Fruit fly (Drosophila melanogaster) whole organism, wandering third instar larva: ENCODE measurements around the gene t-Grip84.

Source experiments
- Abd-B ChIP-seq: fragments of >200 bp; optimal IDR thresholded peaks from 2 replicates; lab custom pipeline; 2017; ENCODE audit warnings: missing biosample characterization, missing genetic modification characterization
- CG32264 ChIP-seq: fragments of 200-800 bp; sonication (Bioruptor generic); optimal IDR thresholded peaks from 2 replicates; lab custom pipeline; 2016; ENCODE audit warnings: missing biosample characterization, missing genetic modification characterization
- CG9705 ChIP-seq: fragments of 200-800 bp; sonication (Bioruptor generic); optimal IDR thresholded peaks from 2 replicates; lab custom pipeline; 2018; ENCODE audit warnings: missing biosample characterization, mild to moderate bottlenecking, missing genetic modification characterization
- GATAd ChIP-seq: sonication (Bioruptor generic); optimal IDR thresholded peaks from 2 replicates; lab custom pipeline; 2016; ENCODE audit warnings: missing biosample characterization, missing genetic modification characterization
- HLH106 ChIP-seq: fragments of 200-800 bp; optimal IDR thresholded peaks from 3 replicates; lab custom pipeline; 2019; ENCODE audit warnings: missing biosample characterization, mild to moderate bottlenecking, missing genetic modification characterization, moderate library complexity
- Hnf4 ChIP-seq: fragments of 200-800 bp; sonication (Bioruptor generic); optimal IDR thresholded peaks from 2 replicates; lab custom pipeline; 2016; ENCODE audit warnings: missing biosample characterization, mild to moderate bottlenecking, missing genetic modification characterization
- Hr78 ChIP-seq: fragments of >200 bp; optimal IDR thresholded peaks from 2 replicates; lab custom pipeline; 2017; ENCODE audit warnings: missing biosample characterization, missing genetic modification characterization
- Hr83 ChIP-seq: fragments of 200-300 bp; sonication (Bioruptor generic); optimal IDR thresholded peaks from 2 replicates; lab custom pipeline; 2016; ENCODE audit warnings: missing biosample characterization, mild to moderate bottlenecking, missing genetic modification characterization, moderate library complexity; ENCODE audit not compliant: poor library complexity, severe bottlenecking
- Mio ChIP-seq: sonication (Bioruptor generic); optimal IDR thresholded peaks from 2 replicates; lab custom pipeline; 2016; ENCODE audit warnings: missing biosample characterization, missing genetic modification characterization
- Myc ChIP-seq: fragments of >200 bp; optimal IDR thresholded peaks from 2 replicates; lab custom pipeline; 2017
- OdsH ChIP-seq: fragments of 200-800 bp; sonication (Bioruptor generic); optimal IDR thresholded peaks from 2 replicates; lab custom pipeline; 2016; ENCODE audit warnings: missing biosample characterization, mild to moderate bottlenecking, missing genetic modification characterization
- Rel ChIP-seq, 2 experiments: fragments of 200-800 bp; sonication (Bioruptor generic) in 1 of 2; optimal IDR thresholded peaks; 2 replicates in 1 of 2; 3 replicates in 1 of 2; lab custom pipeline; 2016 to 2019; ENCODE audit warnings: mild to moderate bottlenecking in 2 of 2, missing biosample characterization in 2 of 2, missing genetic modification characterization in 2 of 2, moderate library complexity in 1 of 2
- Sp1 ChIP-seq: fragments of 200-800 bp; sonication (Bioruptor generic); optimal IDR thresholded peaks from 3 replicates; lab custom pipeline; 2019; ENCODE audit warnings: missing biosample characterization, mild to moderate bottlenecking, missing genetic modification characterization, moderate library complexity
- Vsx2 ChIP-seq: fragments of 200-300, 225-300 bp; sonication (Bioruptor generic); optimal IDR thresholded peaks from 2 replicates; lab custom pipeline; 2018; ENCODE audit warnings: missing biosample characterization, missing genetic modification characterization; ENCODE audit not compliant: partially characterized antibody
- br ChIP-seq: fragments of 200-800 bp; sonication (Bioruptor generic); optimal IDR thresholded peaks from 2 replicates; lab custom pipeline; 2016; ENCODE audit warnings: missing biosample characterization, missing genetic modification characterization
- brk ChIP-seq: fragments of 200-800 bp; sonication (Bioruptor generic); optimal IDR thresholded peaks from 2 replicates; lab custom pipeline; 2016; ENCODE audit warnings: missing biosample characterization, mild to moderate bottlenecking, missing genetic modification characterization
- dl ChIP-seq, 2 experiments: fragments of 175-275, 200-275 bp in 1 of 2; fragments of 200-275 bp in 1 of 2; sonication (Bioruptor generic); optimal IDR thresholded peaks; lab custom pipeline; 2018; ENCODE audit warnings: mild to moderate bottlenecking in 2 of 2, missing biosample characterization in 2 of 2, missing genetic modification characterization in 2 of 2, moderate library complexity in 2 of 2; ENCODE audit not compliant: partially characterized antibody in 2 of 2, insufficient read depth in 1 of 2
- dmrt93B ChIP-seq: fragments of 200-800 bp; sonication (Bioruptor generic); optimal IDR thresholded peaks from 2 replicates; lab custom pipeline; 2018; ENCODE audit warnings: missing biosample characterization, mild to moderate bottlenecking, missing genetic modification characterization
- foxo ChIP-seq, 2 experiments: fragments of 200-800 bp; sonication (Bioruptor generic); optimal IDR thresholded peaks; 2 replicates in 1 of 2; 3 replicates in 1 of 2; lab custom pipeline; 2016 to 2017; ENCODE audit warnings: missing biosample characterization in 2 of 2, missing genetic modification characterization in 2 of 2
- fru ChIP-seq: fragments of 200-800 bp; sonication (Bioruptor generic); optimal IDR thresholded peaks from 3 replicates; lab custom pipeline; 2016; ENCODE audit warnings: missing biosample characterization, mild to moderate bottlenecking, missing genetic modification characterization
- h ChIP-seq: fragments of 200-800 bp; sonication (Bioruptor generic); optimal IDR thresholded peaks from 3 replicates; lab custom pipeline; 2016; ENCODE audit warnings: missing biosample characterization, mild to moderate bottlenecking, missing genetic modification characterization
- lola ChIP-seq: fragments of >200 bp; optimal IDR thresholded peaks from 2 replicates; lab custom pipeline; 2017; ENCODE audit warnings: missing biosample characterization, missing genetic modification characterization
- psq ChIP-seq: fragments of 200-800 bp; sonication (Bioruptor generic); optimal IDR thresholded peaks from 3 replicates; lab custom pipeline; 2017; ENCODE audit warnings: missing biosample characterization, mild to moderate bottlenecking, missing genetic modification characterization, moderate library complexity
- rgr ChIP-seq: fragments of 200-800 bp; sonication (Bioruptor generic); optimal IDR thresholded peaks from 3 replicates; lab custom pipeline; 2016; ENCODE audit warnings: missing biosample characterization, mild to moderate bottlenecking, missing genetic modification characterization
- sv ChIP-seq: fragments of 200-800 bp; sonication (Bioruptor generic); optimal IDR thresholded peaks from 3 replicates; lab custom pipeline; 2016; ENCODE audit warnings: missing biosample characterization, missing genetic modification characterization
- tai ChIP-seq: sonication (Bioruptor generic); optimal IDR thresholded peaks from 2 replicates; lab custom pipeline; 2016; ENCODE audit warnings: missing biosample characterization, missing genetic modification characterization
- usp ChIP-seq: fragments of >200 bp; optimal IDR thresholded peaks from 2 replicates; lab custom pipeline; 2017; ENCODE audit warnings: missing biosample characterization, missing genetic modification characterization
- woc ChIP-seq: sonication (Bioruptor generic); optimal IDR thresholded peaks from 2 replicates; lab custom pipeline; 2016; ENCODE audit warnings: missing biosample characterization, mild to moderate bottlenecking, missing genetic modification characterization

The t-Grip84 gene

DNA sequence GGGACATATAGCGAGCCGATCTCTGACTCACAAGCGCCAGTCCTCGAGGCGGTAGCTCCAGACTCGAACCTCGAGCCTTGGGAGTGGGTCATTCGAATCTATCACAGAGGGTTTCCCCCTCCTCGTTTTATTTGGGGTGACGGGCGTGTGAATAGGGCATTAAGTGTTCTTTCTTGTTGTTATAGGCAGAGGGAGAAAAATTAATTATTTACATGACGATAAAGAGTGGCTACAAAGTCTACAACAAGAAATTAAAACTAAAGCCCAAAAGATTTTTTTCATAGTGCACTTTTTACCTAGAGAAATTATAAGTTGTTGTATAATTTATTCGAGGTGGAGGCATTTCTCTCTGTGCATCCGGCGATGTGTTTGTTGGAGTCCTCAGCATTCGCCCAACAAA, 38.4 kb downstream of the t-Grip84 start:
- TF ChIP-seq HLH106 (tag; lab: Kevin White, UChicago) (no peak), usp (no peak), lola (GFP tag; lab: Kevin White, UChicago) (no peak), foxo (GFP tag; optimal IDR thresholded peaks at IDR 0.05; lab: Kevin White, UChicago) (no peak), CG9705 (no peak), Hnf4 (GFP tag; lab: Kevin White, UChicago) (no peak), h (GFP tag; lab: Kevin White, UChicago) (no peak), Abd-B (GFP tag; lab: Kevin White, UChicago) (no peak), woc (GFP tag; lab: Kevin White, UChicago) (no peak), Hr78 (GFP tag; lab: Kevin White, UChicago) (no peak), rgr (GFP tag; lab: Kevin White, UChicago) (no peak)

DNA sequence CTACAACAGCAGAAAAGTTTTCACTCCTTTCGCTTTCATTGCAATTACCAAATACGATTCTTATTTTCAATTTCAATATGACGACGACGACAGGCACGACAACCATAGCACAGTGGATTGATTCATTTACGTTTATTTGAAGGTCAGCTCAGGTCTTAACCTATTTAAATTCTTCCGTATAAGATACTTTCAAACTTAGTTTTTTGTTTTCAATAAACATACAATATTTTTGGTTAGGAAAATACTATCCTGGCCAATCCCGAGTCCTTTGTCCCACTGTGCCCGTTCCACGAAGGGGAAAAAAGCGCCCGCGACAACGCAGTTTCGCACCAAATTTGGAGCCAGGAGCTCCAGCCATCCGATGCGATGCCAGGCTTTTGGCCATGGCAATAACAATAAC, 40.6 kb downstream of the t-Grip84 start:
- no peak for TF ChIP-seq Sp1 (GFP tag; lab: Kevin White, UChicago)
- no peak for TF ChIP-seq Rel (GFP tag; optimal IDR thresholded peaks at IDR 0.05; lab: Kevin White, UChicago)
- TF ChIP-seq Rel (tag; optimal IDR thresholded peaks at IDR 0.05; lab: Kevin White, UChicago) = no peak
- TF ChIP-seq tai (GFP tag; lab: Kevin White, UChicago) = no peak

DNA sequence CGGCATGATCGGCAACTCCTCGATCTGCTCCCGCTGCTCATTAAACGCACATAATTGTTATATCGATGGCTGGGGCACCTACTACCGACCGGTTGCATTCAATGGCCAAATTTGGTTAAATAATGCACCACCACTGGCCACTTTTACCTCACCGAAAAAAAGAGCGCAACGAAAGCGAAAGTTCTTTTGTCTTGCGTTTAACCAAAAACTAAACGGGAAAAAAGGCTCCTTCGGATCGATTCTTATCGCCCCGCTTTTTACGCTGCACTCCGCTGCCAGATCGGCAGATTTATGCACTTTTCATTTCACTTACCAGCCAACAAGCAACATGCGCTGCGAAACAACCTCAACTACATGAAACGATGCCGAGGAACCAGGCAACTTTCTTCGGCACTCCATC, 45.2 kb downstream of the t-Grip84 start:
- no peak for TF ChIP-seq dmrt93B (GFP tag; lab: Kevin White, UChicago)
- no peak for TF ChIP-seq fru (GFP tag; lab: Kevin White, UChicago)
- TF ChIP-seq psq (GFP tag; lab: Kevin White, UChicago) = no peak
- TF ChIP-seq Mio (GFP tag; lab: Kevin White, UChicago) = no peak
- no peak for TF ChIP-seq Sp1 (GFP tag; lab: Kevin White, UChicago)
- TF ChIP-seq woc (GFP tag; lab: Kevin White, UChicago) = no peak
- TF ChIP-seq Myc (lab: Kevin White, UChicago) = no peak
- no peak for TF ChIP-seq HLH106 (tag; lab: Kevin White, UChicago)
- TF ChIP-seq, all 38 proteins: peak for 0

DNA sequence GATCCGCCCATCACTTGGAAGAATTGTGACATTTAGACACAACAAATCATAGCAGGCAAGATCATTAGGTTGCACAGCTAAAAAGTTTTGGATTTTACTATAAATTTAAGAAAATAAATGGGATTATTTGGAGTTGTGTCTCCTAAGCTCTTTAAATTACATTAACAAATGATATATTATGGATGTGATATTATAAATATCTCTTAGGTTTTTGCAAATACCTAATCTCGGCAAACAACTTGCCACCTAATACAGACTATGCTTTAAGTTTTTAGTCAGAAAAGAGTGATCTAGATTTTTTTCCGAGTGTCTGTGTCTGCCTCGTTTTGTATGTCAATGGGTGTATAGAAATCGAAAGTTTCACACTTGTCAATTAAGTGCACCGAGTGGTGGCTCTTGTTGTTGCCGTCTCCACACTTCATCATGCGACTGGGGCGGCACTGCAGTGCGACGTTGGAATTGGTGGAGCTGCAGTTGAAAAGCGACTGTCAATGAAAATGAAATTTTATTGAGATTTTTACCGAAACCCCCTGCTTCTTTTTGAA, 46.1 kb downstream of the t-Grip84 start:
- TF ChIP-seq sv (no peak), dl (GFP tag; optimal IDR thresholded peaks at IDR 0.05; lab: Kevin White, UChicago; ENCODE audit: insufficient read depth in 1 of 2, partially characterized antibody in 2 of 2) (no peak), brk (no peak), lola (GFP tag; lab: Kevin White, UChicago) (no peak), Hnf4 (GFP tag; lab: Kevin White, UChicago) (no peak), rgr (GFP tag; lab: Kevin White, UChicago) (no peak), Sp1 (GFP tag; lab: Kevin White, UChicago) (no peak), Hr83 (GFP tag; lab: Kevin White, UChicago) (no peak), Abd-B (GFP tag; lab: Kevin White, UChicago) (no peak), CG9705 (no peak), CG32264 (GFP tag; lab: Kevin White, UChicago) (no peak), OdsH (GFP tag; lab: Kevin White, UChicago) (no peak), HLH106 (tag; lab: Kevin White, UChicago) (no peak), br (GFP tag; lab: Kevin White, UChicago) (no peak), Vsx2 (GFP tag; lab: Kevin White, UChicago) (no peak), Rel (GFP tag; optimal IDR thresholded peaks at IDR 0.05; lab: Kevin White, UChicago) (no peak), Rel (tag; optimal IDR thresholded peaks at IDR 0.05; lab: Kevin White, UChicago) (no peak)
- TF ChIP-seq, all 38 proteins: peak for 0

DNA sequence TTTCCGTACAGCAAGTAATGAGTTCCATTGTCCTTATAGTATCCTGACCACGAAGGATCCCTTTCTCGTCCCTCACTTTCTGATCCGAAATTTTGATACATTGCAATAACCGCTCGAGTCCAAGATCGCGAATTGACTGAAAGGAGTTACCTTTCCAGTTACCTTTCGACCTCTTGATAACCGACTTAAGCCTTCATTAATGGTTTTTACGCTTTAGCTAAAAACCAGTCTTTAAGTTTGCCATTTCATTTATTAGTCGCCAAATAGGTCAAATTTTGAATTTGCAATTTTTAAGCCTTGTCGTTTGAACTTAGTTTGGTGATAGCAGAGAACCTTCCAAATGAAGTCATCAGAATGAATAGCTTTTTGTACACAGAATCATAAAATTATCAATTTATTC, 48.4 kb downstream of the t-Grip84 start, which contains the start of gene CG32376:
CG32376 (minus strand) TSS at position 101 of the 400 bp plus-strand sequence.
- no peak for TF ChIP-seq fru (GFP tag; lab: Kevin White, UChicago)
- no peak for TF ChIP-seq Hnf4 (GFP tag; lab: Kevin White, UChicago)
- TF ChIP-seq GATAd (GFP tag; lab: Kevin White, UChicago) = no peak
- TF ChIP-seq, all 38 proteins: peak for 0
